5 fruit fly cellular contexts compared by ENCODE assay signal in genomic region chrX:14213509-14214154, dm6.
TF ChIP-seq lines count a peak whose summit lies in the region.

No protein-coding gene starts in this region.

- TF ChIP-seq CTCF in whole organism, embryonic (GFP tag; optimal IDR thresholded peaks at IDR 0.05; lab: Kevin White, UChicago): no peak

TF ChIP-seq in whole organism, adult, 20 proteins besides CTCF, POLR2A, EP300 and RAD21:
- TF ChIP-seq tj (GFP tag; optimal IDR thresholded peaks at IDR 0.05; lab: Kevin White, UChicago) (peak; percentile 35), pad (GFP tag; optimal IDR thresholded peaks at IDR 0.05; lab: Kevin White, UChicago) (no peak), Crg-1 (GFP tag; optimal IDR thresholded peaks at IDR 0.05; lab: Kevin White, UChicago) (no peak)

TF ChIP-seq in whole organism, embryonic, 481 proteins besides CTCF, POLR2A, EP300 and RAD21 (continues in another document):
- TF ChIP-seq BEAF-32 (GFP tag; optimal IDR thresholded peaks at IDR 0.05; lab: Kevin White, UChicago): no peak
- TF ChIP-seq CG8478 (optimal IDR thresholded peaks at IDR 0.05; lab: Kevin White, UChicago): no peak
- TF ChIP-seq grau (tag; optimal IDR thresholded peaks at IDR 0.05; lab: Kevin White, UChicago): peak; percentile 40
- no peak for TF ChIP-seq ap (GFP tag; IDR thresholded peaks at IDR 0.05; lab: Robert Waterston, UW)
- peak; percentile 76 for TF ChIP-seq Med (GFP tag; lab: Kevin White, UChicago)
- TF ChIP-seq luna (GFP tag; optimal IDR thresholded peaks at IDR 0.05; lab: Kevin White, UChicago): no peak
- TF ChIP-seq NC2α (GFP tag; optimal IDR thresholded peaks at IDR 0.05; lab: Kevin White, UChicago): no peak
- no peak for TF ChIP-seq esg (GFP tag; conservative IDR thresholded peaks at IDR 0.05; lab: Robert Waterston, UW)
- peak; percentile 66 for TF ChIP-seq CG5180 (GFP tag; optimal IDR thresholded peaks at IDR 0.05; lab: Kevin White, UChicago)
- no peak for TF ChIP-seq Dp (GFP tag; optimal IDR thresholded peaks at IDR 0.05; lab: Kevin White, UChicago)
- peak; percentile 24 for TF ChIP-seq CG17568 (GFP tag; optimal IDR thresholded peaks at IDR 0.05; lab: Kevin White, UChicago)
- TF ChIP-seq sim (GFP tag; IDR thresholded peaks at IDR 0.05; lab: Robert Waterston, UW): no peak
- TF ChIP-seq CHES-1-like (GFP tag; optimal IDR thresholded peaks at IDR 0.05; lab: Kevin White, UChicago): peak; percentile 10
- TF ChIP-seq lola (GFP tag; optimal IDR thresholded peaks at IDR 0.05; lab: Kevin White, UChicago): peak in 1 of 3 experiments; percentile 4
- TF ChIP-seq tio (GFP tag; optimal IDR thresholded peaks at IDR 0.05; lab: Kevin White, UChicago): peak; percentile 32
- peak; percentile 1 for TF ChIP-seq Hr3 (GFP tag; optimal IDR thresholded peaks at IDR 0.05; lab: Kevin White, UChicago)
- no peak for TF ChIP-seq wor (GFP tag; IDR thresholded peaks at IDR 0.05; lab: Robert Waterston, UW)
- TF ChIP-seq hbn (GFP tag; IDR thresholded peaks at IDR 0.05; lab: Robert Waterston, UW; ENCODE audit: partially characterized antibody): no peak
- TF ChIP-seq CG2712 (tag; optimal IDR thresholded peaks at IDR 0.05; lab: Kevin White, UChicago): peak; percentile 44
- TF ChIP-seq CG16813 (GFP tag; IDR thresholded peaks at IDR 0.05; lab: Robert Waterston, UW; ENCODE audit: partially characterized antibody): no peak
- TF ChIP-seq hb (GFP tag; IDR thresholded peaks at IDR 0.05; lab: Robert Waterston, UW; ENCODE audit: partially characterized antibody): no peak

TF ChIP-seq in whole organism, prepupa, 60 proteins besides CTCF, POLR2A, EP300 and RAD21 (continues in another document):
- TF ChIP-seq dsx (GFP tag; optimal IDR thresholded peaks at IDR 0.05; lab: Kevin White, UChicago; ENCODE audit: poor library complexity, severe bottlenecking) (no peak), Hr39 (GFP tag; optimal IDR thresholded peaks at IDR 0.05; lab: Kevin White, UChicago) (no peak), salr (GFP tag; optimal IDR thresholded peaks at IDR 0.05; lab: Kevin White, UChicago) (peak in 1 of 2 experiments; percentile 30), CG4318 (GFP tag; optimal IDR thresholded peaks at IDR 0.05; lab: Kevin White, UChicago) (peak; percentile 59), eg (GFP tag; IDR thresholded peaks at IDR 0.05; lab: Robert Waterston, UW) (peak; percentile 72), CG11294 (GFP tag; IDR thresholded peaks at IDR 0.05; lab: Robert Waterston, UW) (no peak), CG31627 (GFP tag; optimal IDR thresholded peaks at IDR 0.05; lab: Kevin White, UChicago) (no peak), Blimp-1 (GFP tag; optimal IDR thresholded peaks at IDR 0.05; lab: Kevin White, UChicago) (no peak), acj6 (GFP tag; optimal IDR thresholded peaks at IDR 0.05; lab: Kevin White, UChicago) (peak; percentile 30), net (GFP tag; optimal IDR thresholded peaks at IDR 0.05; lab: Kevin White, UChicago) (peak; percentile 5), Lpt (GFP tag; optimal IDR thresholded peaks at IDR 0.05; lab: Kevin White, UChicago) (peak; percentile 34), Gug (GFP tag; IDR thresholded peaks at IDR 0.05; lab: Robert Waterston, UW) (no peak), CG6276 (GFP tag; optimal IDR thresholded peaks at IDR 0.05; lab: Kevin White, UChicago) (peak; percentile 51), CG3919 (GFP tag; optimal IDR thresholded peaks at IDR 0.05; lab: Kevin White, UChicago) (peak; percentile 39), fkh (GFP tag; optimal IDR thresholded peaks at IDR 0.05; lab: Kevin White, UChicago) (peak; percentile 18), ss (GFP tag; optimal IDR thresholded peaks at IDR 0.05; lab: Kevin White, UChicago) (no peak), CG8319 (GFP tag; optimal IDR thresholded peaks at IDR 0.05; lab: Kevin White, UChicago) (no peak), pdm3 (GFP tag; optimal IDR thresholded peaks at IDR 0.05; lab: Kevin White, UChicago) (peak; percentile 30), CG6808 (GFP tag; optimal IDR thresholded peaks at IDR 0.05; lab: Kevin White, UChicago) (peak; percentile 51), CG8119 (GFP tag; IDR thresholded peaks at IDR 0.05; lab: Robert Waterston, UW) (peak; percentile 54; the same call in 2 of the 3 replicates), CG15336 (GFP tag; IDR thresholded peaks at IDR 0.05; lab: Robert Waterston, UW) (peak; percentile 66), Sox15 (GFP tag; optimal IDR thresholded peaks at IDR 0.05; lab: Kevin White, UChicago) (no peak), Ets96B (tag; optimal IDR thresholded peaks at IDR 0.05; lab: Kevin White, UChicago) (no peak)

TF ChIP-seq in whole organism, pupa, 21 proteins besides CTCF, POLR2A, EP300 and RAD21:
- TF ChIP-seq CG15710 (tag; optimal IDR thresholded peaks at IDR 0.05; lab: Kevin White, UChicago) (peak; percentile 17), Snoo (tag; optimal IDR thresholded peaks at IDR 0.05; lab: Kevin White, UChicago) (no peak), CG13204 (GFP tag; optimal IDR thresholded peaks at IDR 0.05; lab: Kevin White, UChicago) (no peak), CG10348 (GFP tag; IDR thresholded peaks at IDR 0.05; lab: Robert Waterston, UW) (no peak), CG14655 (GFP tag; optimal IDR thresholded peaks at IDR 0.05; lab: Kevin White, UChicago) (peak; percentile 60), Pif1A (GFP tag; optimal IDR thresholded peaks at IDR 0.05; lab: Kevin White, UChicago) (peak; percentile 41), CG9948 (tag; optimal IDR thresholded peaks at IDR 0.05; lab: Kevin White, UChicago) (peak; percentile 10), rn (GFP tag; IDR thresholded peaks at IDR 0.05; lab: Robert Waterston, UW) (no peak), CG4496 (GFP tag; IDR thresholded peaks at IDR 0.05; lab: Robert Waterston, UW) (peak; percentile 43; the same call in 1 of the 3 replicates), Pif1B (GFP tag; optimal IDR thresholded peaks at IDR 0.05; lab: Kevin White, UChicago) (no peak), CG32121 (GFP tag; IDR thresholded peaks at IDR 0.05; lab: Robert Waterston, UW) (no peak), Ets98B (GFP tag; IDR thresholded peaks at IDR 0.05; lab: Robert Waterston, UW) (peak; percentile 46), gl (tag; optimal IDR thresholded peaks at IDR 0.05; lab: Kevin White, UChicago) (no peak), fd96Ca (GFP tag; IDR thresholded peaks at IDR 0.05; lab: Robert Waterston, UW) (peak; percentile 54; the same call in 1 of the 3 replicates), CG12605 (GFP tag; IDR thresholded peaks at IDR 0.05; lab: Robert Waterston, UW) (0 out of 2 replicates have a peak, but pooled peaks have one; percentile 30), CG8159 (tag; optimal IDR thresholded peaks at IDR 0.05; lab: Kevin White, UChicago) (no peak), EcR (GFP tag; optimal IDR thresholded peaks at IDR 0.05; lab: Kevin White, UChicago) (no peak), CG34367 (tag; optimal IDR thresholded peaks at IDR 0.05; lab: Kevin White, UChicago) (no peak), CG17806 (tag; optimal IDR thresholded peaks at IDR 0.05; lab: Kevin White, UChicago) (peak; percentile 15), CG8301 (tag; optimal IDR thresholded peaks at IDR 0.05; lab: Kevin White, UChicago) (peak; percentile 44), D1 (tag; optimal IDR thresholded peaks at IDR 0.05; lab: Kevin White, UChicago) (no peak)

TF ChIP-seq in whole organism, wandering third instar larva, 38 proteins besides CTCF, POLR2A, EP300 and RAD21:
- TF ChIP-seq dmrt93B (GFP tag; optimal IDR thresholded peaks at IDR 0.05; lab: Kevin White, UChicago) (no peak), CrebA (GFP tag; optimal IDR thresholded peaks at IDR 0.05; lab: Kevin White, UChicago; ENCODE audit: borderline replicate concordance) (no peak), br (GFP tag; optimal IDR thresholded peaks at IDR 0.05; lab: Kevin White, UChicago) (no peak), Dfd (GFP tag; optimal IDR thresholded peaks at IDR 0.05; lab: Kevin White, UChicago) (peak; percentile 81), foxo (GFP tag; optimal IDR thresholded peaks at IDR 0.05; lab: Kevin White, UChicago) (no peak)
